Worm (Caenorhabditis elegans) whole organism, mixed stage, embryonic: ENCODE data around the gene mett-10.

ENCODE experiments used
- drap-1 ChIP-seq: fragments of 200-800 bp; sonication (Bioruptor generic); optimal IDR thresholded peaks from 3 replicates; lab custom pipeline; 2018; ENCODE audit warnings: mild to moderate bottlenecking, missing genetic modification characterization, missing compliant biosample characterization
- elt-1 ChIP-seq: sonication (generic microtip); optimal IDR thresholded peaks from 2 replicates; lab custom pipeline; 2017; ENCODE audit warnings: missing genetic modification characterization, mild to moderate bottlenecking, missing compliant biosample characterization, antibody characterized with exemption, moderate library complexity, borderline replicate concordance; ENCODE audit not compliant: insufficient read depth
- nhr-12 ChIP-seq: fragments of 150-350 bp; optimal IDR thresholded peaks from 2 replicates; lab custom pipeline; 2014; ENCODE audit warnings: missing biosample characterization, missing genetic modification characterization
- nhr-2 ChIP-seq: fragments of 150-350 bp; optimal IDR thresholded peaks from 2 replicates; lab custom pipeline; 2014; ENCODE audit warnings: missing biosample characterization, missing genetic modification characterization
- nhr-28 ChIP-seq: fragments of 150-350 bp; optimal IDR thresholded peaks from 2 replicates; lab custom pipeline; 2014; ENCODE audit warnings: missing biosample characterization, missing genetic modification characterization
- sem-2 ChIP-seq: fragments of 200-800 bp; sonication (Bioruptor generic); optimal IDR thresholded peaks from 2 replicates; lab custom pipeline; 2018; ENCODE audit warnings: mild to moderate bottlenecking, missing genetic modification characterization, missing compliant biosample characterization
- snpc-4 ChIP-seq: fragments of 150-350 bp; optimal IDR thresholded peaks from 2 replicates; lab custom pipeline; 2014; ENCODE audit warnings: missing biosample characterization, missing genetic modification characterization
- sptf-1 ChIP-seq: sonication (generic microtip); optimal IDR thresholded peaks from 2 replicates; lab custom pipeline; 2017; ENCODE audit warnings: mild to moderate bottlenecking, missing genetic modification characterization, moderate library complexity, missing compliant biosample characterization
- unc-39 ChIP-seq: fragments of 150-350 bp; optimal IDR thresholded peaks from 2 replicates; lab custom pipeline; 2014; ENCODE audit warnings: missing biosample characterization, missing genetic modification characterization
- unc-62 ChIP-seq: fragments of 150-350 bp; optimal IDR thresholded peaks from 2 replicates; lab custom pipeline; 2014; ENCODE audit warnings: missing biosample characterization, missing genetic modification reagents, missing genetic modification characterization

ce11 chrIII:10120076-10120831 is 5.4 kb downstream of the mett-10 start, which contains the start of the genes gtf-2H3 and ham-3:
- TF ChIP-seq unc-62 (GFP tag; lab: Kevin White, UChicago): no peak
- TF ChIP-seq elt-1 (tag; lab: Kevin White, UChicago): no peak
- TF ChIP-seq unc-39 (tag; lab: Kevin White, UChicago): no peak
- no peak for TF ChIP-seq nhr-12 (tag; lab: Kevin White, UChicago)
- TF ChIP-seq nhr-28: no peak
- TF ChIP-seq nhr-2: no peak
- TF ChIP-seq drap-1 (GFP tag; lab: Kevin White, UChicago): no peak
- no peak for TF ChIP-seq sem-2 (GFP tag; lab: Kevin White, UChicago)
- TF ChIP-seq sptf-1 (tag; lab: Kevin White, UChicago): no peak
- no peak for TF ChIP-seq snpc-4 (tag; lab: Kevin White, UChicago)
